Worm (Caenorhabditis elegans): ENCODE results near the gene C09G9.8.
A peak's percentile ranks its signal among the peaks of the same experiment; 100 is the strongest.

The C09G9.8 gene

DNA sequence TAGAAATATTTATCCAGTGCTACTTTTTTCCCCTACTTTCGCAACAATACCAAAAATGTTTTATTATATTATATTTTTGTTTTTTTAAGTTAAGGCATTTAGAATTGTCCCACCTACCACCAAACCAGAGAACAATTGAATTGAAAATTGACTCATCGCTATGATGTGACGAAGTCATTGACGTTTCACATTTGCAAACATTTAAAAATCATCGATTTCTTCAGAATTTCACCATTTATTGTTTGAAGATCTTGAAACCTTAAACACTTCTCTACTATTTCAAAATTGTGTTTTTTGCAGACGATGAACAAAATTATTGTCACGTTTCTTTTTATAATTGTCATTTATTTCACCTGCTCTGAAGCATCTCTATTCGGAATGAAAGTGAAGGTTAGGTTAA lies at the start of gene C09G9.8:
Gene C09G9.8, plus strand, starts transcription at position 301 of the 400 bp plus-strand sequence.
- TF ChIP-seq ztf-11 (tag; optimal IDR thresholded peaks at IDR 0.05), result no peak
- no peak for TF ChIP-seq sea-2 (GFP tag; optimal IDR thresholded peaks at IDR 0.05)
- TF ChIP-seq nhr-23 (tag; optimal IDR thresholded peaks at IDR 0.05), result no peak
- no peak for TF ChIP-seq nhr-12 (tag; optimal IDR thresholded peaks at IDR 0.05)

DNA sequence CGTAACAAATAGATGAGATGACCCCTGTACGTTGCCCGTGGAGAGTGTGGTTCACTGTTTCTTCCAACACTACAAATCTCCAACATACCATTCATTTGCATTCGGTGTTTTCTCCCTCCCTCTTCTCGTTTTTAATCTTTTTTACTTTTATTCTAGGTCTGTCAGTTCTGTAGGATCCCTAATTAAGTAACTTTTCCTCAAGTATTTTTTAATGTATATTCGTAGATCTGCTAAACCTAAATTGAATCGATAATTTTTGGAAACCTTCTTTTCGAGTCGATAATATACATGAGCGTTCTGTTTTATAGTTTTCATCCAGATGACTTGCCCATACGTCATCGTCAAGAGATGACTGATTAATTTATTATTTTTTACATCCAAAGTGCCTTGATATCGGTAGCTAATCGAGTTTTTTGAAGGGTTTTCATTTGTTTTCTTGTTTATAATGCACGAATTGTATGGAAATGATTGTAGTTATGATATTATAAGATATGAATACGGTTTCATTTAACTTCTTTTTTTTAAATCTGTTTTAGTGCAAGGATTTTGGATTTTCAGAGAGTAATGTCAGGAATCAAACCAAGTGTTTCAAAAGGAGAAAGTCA lies 41.0 kb upstream of the C09G9.8 start, which contains the start of the genes T28C6.11 and T11B7.1:
Gene T28C6.11, minus strand, starts transcription at position 101 of the 605 bp plus-strand sequence.
Gene T11B7.1, plus strand, starts transcription at position 555 of the 605 bp plus-strand sequence.
- TF ChIP-seq nhr-25 (tag; optimal IDR thresholded peaks at IDR 0.05), result no peak
- no peak for TF ChIP-seq jun-1 (tag; optimal IDR thresholded peaks at IDR 0.05)
- TF ChIP-seq nhr-67 (tag; optimal IDR thresholded peaks at IDR 0.05), result no peak
- no peak for TF ChIP-seq ceh-9 (tag; optimal IDR thresholded peaks at IDR 0.05)
- TF ChIP-seq fos-1 (tag; optimal IDR thresholded peaks at IDR 0.05), result no peak
- no peak for TF ChIP-seq lin-39 (tag; optimal IDR thresholded peaks at IDR 0.05)
- no peak for TF ChIP-seq nhr-11 (tag; optimal IDR thresholded peaks at IDR 0.05)
- TF ChIP-seq eor-1 (tag; optimal IDR thresholded peaks at IDR 0.05), result no peak
- TF ChIP-seq zag-1 (tag; optimal IDR thresholded peaks at IDR 0.05), result no peak
- TF ChIP-seq tbx-2 (tag; optimal IDR thresholded peaks at IDR 0.05), result no peak
- no peak for TF ChIP-seq R02D3.7 (tag; optimal IDR thresholded peaks at IDR 0.05)
- no peak for TF ChIP-seq nhr-12 (tag; optimal IDR thresholded peaks at IDR 0.05)
- no peak for TF ChIP-seq egl-5 (tag; optimal IDR thresholded peaks at IDR 0.05)
- TF ChIP-seq unc-39 (tag; optimal IDR thresholded peaks at IDR 0.05), result no peak
- TF ChIP-seq fkh-2 (tag; optimal IDR thresholded peaks at IDR 0.05), result no peak
- TF ChIP-seq daf-12 (tag; optimal IDR thresholded peaks at IDR 0.05), result no peak

DNA sequence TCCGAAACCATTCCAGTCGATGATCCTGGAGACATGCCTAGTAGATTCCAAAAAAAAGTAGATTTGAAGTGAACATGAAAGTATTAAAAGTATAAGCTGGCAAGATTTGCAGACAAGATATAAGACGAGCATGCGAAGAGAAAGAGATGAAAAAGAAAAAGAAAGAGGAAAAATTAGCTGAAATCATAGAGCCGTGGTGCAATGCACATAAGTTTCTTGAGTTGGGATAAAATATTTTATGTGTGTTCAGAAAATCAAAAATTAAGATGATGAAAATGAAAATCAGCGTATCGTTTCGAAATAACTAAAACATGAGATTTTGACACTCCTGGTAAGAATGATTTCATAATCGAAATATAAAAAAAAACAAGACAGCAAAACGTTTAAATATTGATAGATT lies 36.8 kb upstream of the C09G9.8 start, which contains the start of gene T11B7.2:
Gene T11B7.2, minus strand, starts transcription at position 101 of the 400 bp plus-strand sequence.
- TF ChIP-seq ZK546.5 (tag; optimal IDR thresholded peaks at IDR 0.05) (no peak), lin-39 (tag; optimal IDR thresholded peaks at IDR 0.05) (no peak), ztf-4 (tag; optimal IDR thresholded peaks at IDR 0.05) (no peak), nhr-11 (tag; optimal IDR thresholded peaks at IDR 0.05) (no peak), ztf-11 (tag; optimal IDR thresholded peaks at IDR 0.05) (no peak), ceh-9 (tag; optimal IDR thresholded peaks at IDR 0.05) (no peak), nhr-76 (tag; optimal IDR thresholded peaks at IDR 0.05) (no peak), nhr-12 (tag; optimal IDR thresholded peaks at IDR 0.05) (no peak), elt-1 (tag; optimal IDR thresholded peaks at IDR 0.05) (no peak), fkh-10 (GFP tag; optimal IDR thresholded peaks at IDR 0.05) (no peak), pqm-1 (tag; optimal IDR thresholded peaks at IDR 0.05) (no peak), snpc-4 (tag; optimal IDR thresholded peaks at IDR 0.05) (no peak), egl-5 (tag; optimal IDR thresholded peaks at IDR 0.05) (no peak)

DNA sequence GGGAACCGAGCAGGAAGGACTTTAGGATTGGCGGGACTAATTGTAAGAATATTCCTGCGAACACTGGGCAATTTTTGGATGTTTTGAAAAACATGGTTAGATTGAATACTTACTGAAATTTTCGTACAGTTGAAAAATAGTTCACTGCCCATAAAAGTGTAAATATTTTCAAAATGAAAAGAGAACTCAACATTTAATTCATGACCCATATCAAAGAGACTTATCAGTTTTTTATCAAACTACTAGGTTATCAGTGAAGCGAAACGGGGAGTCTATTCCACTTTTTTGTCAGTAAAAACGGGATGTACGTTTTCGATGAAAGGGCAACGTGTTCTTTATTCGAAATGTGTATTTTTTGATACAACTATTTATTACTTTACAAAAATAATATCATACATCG lies 35.4 kb upstream of the C09G9.8 start:
- no peak for TF ChIP-seq zag-1 (tag; optimal IDR thresholded peaks at IDR 0.05)
- TF ChIP-seq ama-1 (optimal IDR thresholded peaks at IDR 0.05), result no peak
- TF ChIP-seq mdl-1 (tag; optimal IDR thresholded peaks at IDR 0.05), result no peak
- TF ChIP-seq egl-27 (tag; optimal IDR thresholded peaks at IDR 0.05), result no peak
- TF ChIP-seq sea-2 (GFP tag; optimal IDR thresholded peaks at IDR 0.05), result no peak
- no peak for TF ChIP-seq R02D3.7 (tag; optimal IDR thresholded peaks at IDR 0.05)
- no peak for TF ChIP-seq snpc-4 (tag; optimal IDR thresholded peaks at IDR 0.05)
- no peak for TF ChIP-seq nfya-1 (tag; optimal IDR thresholded peaks at IDR 0.05; ENCODE audit: insufficient read depth)
- no peak for TF ChIP-seq nhr-43 (tag; optimal IDR thresholded peaks at IDR 0.05; ENCODE audit: poor library complexity, severe bottlenecking)
- no peak for TF ChIP-seq nhr-11 (tag; optimal IDR thresholded peaks at IDR 0.05)
- TF ChIP-seq pqm-1 (tag; optimal IDR thresholded peaks at IDR 0.05), result peak; percentile 55
- TF ChIP-seq aly-2 (tag; optimal IDR thresholded peaks at IDR 0.05), result no peak
- no peak for TF ChIP-seq fkh-10 (GFP tag; optimal IDR thresholded peaks at IDR 0.05)
- no peak for TF ChIP-seq skn-1 (tag; optimal IDR thresholded peaks at IDR 0.05)
- no peak for TF ChIP-seq unc-39 (tag; optimal IDR thresholded peaks at IDR 0.05)
- TF ChIP-seq egl-5 (tag; optimal IDR thresholded peaks at IDR 0.05), result no peak
- no peak for TF ChIP-seq nhr-67 (tag; optimal IDR thresholded peaks at IDR 0.05)
- TF ChIP-seq elt-3 (tag; optimal IDR thresholded peaks at IDR 0.05), result no peak
- peak; percentile 23 for TF ChIP-seq pha-4 (tag; optimal IDR thresholded peaks at IDR 0.05)
- peak; percentile 81 for TF ChIP-seq elt-2 (tag; optimal IDR thresholded peaks at IDR 0.05)
- TF ChIP-seq ztf-4 (tag; optimal IDR thresholded peaks at IDR 0.05), result no peak
- TF ChIP-seq ceh-16 (tag; optimal IDR thresholded peaks at IDR 0.05), result no peak
- no peak for TF ChIP-seq fos-1 (tag; optimal IDR thresholded peaks at IDR 0.05)
- TF ChIP-seq eor-1 (tag; optimal IDR thresholded peaks at IDR 0.05), result no peak
- no peak for TF ChIP-seq ceh-82 (tag; optimal IDR thresholded peaks at IDR 0.05)
- TF ChIP-seq jun-1 (tag; optimal IDR thresholded peaks at IDR 0.05), result peak; percentile 4
- no peak for TF ChIP-seq unc-62 (GFP tag; optimal IDR thresholded peaks at IDR 0.05)
- no peak for TF ChIP-seq hmg-11 (tag; optimal IDR thresholded peaks at IDR 0.05)
- TF ChIP-seq daf-12 (tag; optimal IDR thresholded peaks at IDR 0.05), result no peak
- no peak for TF ChIP-seq ZK546.5 (tag; optimal IDR thresholded peaks at IDR 0.05)
- no peak for TF ChIP-seq elt-1 (tag; optimal IDR thresholded peaks at IDR 0.05)
- TF ChIP-seq nhr-28 (tag; optimal IDR thresholded peaks at IDR 0.05), result no peak
- TF ChIP-seq nhr-23 (tag; optimal IDR thresholded peaks at IDR 0.05), result no peak
